Worm (Caenorhabditis elegans) whole organism, late embryonic: ENCODE measurements around the gene acy-2.

Source experiments
- C08G9.2 ChIP-seq: sonication (generic microtip); optimal IDR thresholded peaks from 2 replicates; lab custom pipeline; 2016; ENCODE audit warnings: mild to moderate bottlenecking, missing genetic modification characterization, moderate library complexity, missing compliant biosample characterization
- C38D4.7 ChIP-seq: fragments of 200-800 bp; sonication (Bioruptor generic); optimal IDR thresholded peaks from 2 replicates; lab custom pipeline; 2018; ENCODE audit warnings: mild to moderate bottlenecking, missing genetic modification characterization, moderate library complexity, missing compliant biosample characterization
- F13H6.1 ChIP-seq: sonication (generic microtip); optimal IDR thresholded peaks from 2 replicates; lab custom pipeline; 2016; ENCODE audit warnings: missing genetic modification characterization, missing compliant biosample characterization
- K09A11.1 ChIP-seq: sonication (generic microtip); optimal IDR thresholded peaks from 2 replicates; lab custom pipeline; 2017; ENCODE audit warnings: antibody characterized with exemption, mild to moderate bottlenecking, missing genetic modification characterization, missing compliant biosample characterization; ENCODE audit not compliant: insufficient read depth
- T23F11.4 ChIP-seq: fragments of 200-800 bp; sonication (Bioruptor generic); optimal IDR thresholded peaks from 2 replicates; lab custom pipeline; 2018; ENCODE audit warnings: mild to moderate bottlenecking, missing genetic modification characterization, missing compliant biosample characterization
- Y22D7AL.16 ChIP-seq: sonication (generic microtip); optimal IDR thresholded peaks from 2 replicates; lab custom pipeline; 2016; ENCODE audit warnings: missing genetic modification characterization, missing compliant biosample characterization
- ama-1 ChIP-seq: fragments of 150-350 bp; optimal IDR thresholded peaks from 2 replicates; lab custom pipeline; 2014
- ceh-14 ChIP-seq: sonication (generic microtip); optimal IDR thresholded peaks from 2 replicates; lab custom pipeline; 2016; ENCODE audit warnings: missing genotype, missing genetic modification characterization, missing compliant biosample characterization
- ceh-18 ChIP-seq: sonication (generic microtip); optimal IDR thresholded peaks from 2 replicates; lab custom pipeline; 2016; ENCODE audit warnings: missing genetic modification characterization, missing compliant biosample characterization
- ceh-22 ChIP-seq: sonication (generic microtip); optimal IDR thresholded peaks from 2 replicates; lab custom pipeline; 2017; ENCODE audit warnings: missing biosample characterization, missing genetic modification characterization
- ceh-24 ChIP-seq: sonication (generic microtip); optimal IDR thresholded peaks from 2 replicates; lab custom pipeline; 2016; ENCODE audit warnings: mild to moderate bottlenecking, missing genetic modification characterization, missing compliant biosample characterization
- ceh-30 ChIP-seq: fragments of 150-350 bp; optimal IDR thresholded peaks from 2 replicates; lab custom pipeline; 2014; ENCODE audit warnings: missing biosample characterization, missing genetic modification characterization
- ceh-31 ChIP-seq: sonication (generic microtip); optimal IDR thresholded peaks from 2 replicates; lab custom pipeline; 2016; ENCODE audit warnings: missing genetic modification characterization, missing compliant biosample characterization
- ceh-34 ChIP-seq: sonication (generic microtip); optimal IDR thresholded peaks from 2 replicates; lab custom pipeline; 2016; ENCODE audit warnings: mild to moderate bottlenecking, missing genetic modification characterization, missing compliant biosample characterization
- ceh-45 ChIP-seq: fragments of 200-800 bp; sonication (Bioruptor generic); IDR thresholded peaks from 2 replicates; pipeline ENCODE4 v1.3.6; 2022; ENCODE audit warnings: missing genetic modification reagents, missing genetic modification characterization, missing compliant biosample characterization
- ceh-9 ChIP-seq: sonication (generic microtip); optimal IDR thresholded peaks from 2 replicates; lab custom pipeline; 2016; ENCODE audit warnings: mild to moderate bottlenecking, missing genetic modification characterization, inconsistent platforms, missing compliant biosample characterization
- che-1 ChIP-seq: sonication (generic microtip); optimal IDR thresholded peaks from 2 replicates; lab custom pipeline; 2016; ENCODE audit warnings: mild to moderate bottlenecking, missing genetic modification characterization, missing compliant biosample characterization
- dmd-4 ChIP-seq: sonication (generic microtip); optimal IDR thresholded peaks from 2 replicates; lab custom pipeline; 2016; ENCODE audit warnings: borderline replicate concordance, missing genetic modification characterization, missing compliant biosample characterization
- dve-1 ChIP-seq: sonication (generic microtip); optimal IDR thresholded peaks from 2 replicates; lab custom pipeline; 2017; ENCODE audit warnings: antibody characterized with exemption, mild to moderate bottlenecking, missing genetic modification characterization, missing compliant biosample characterization
- elt-2 ChIP-seq: sonication (generic microtip); optimal IDR thresholded peaks from 2 replicates; lab custom pipeline; 2016; ENCODE audit warnings: missing genetic modification reagents, missing genetic modification characterization, missing compliant biosample characterization
- elt-4 ChIP-seq: sonication (generic microtip); optimal IDR thresholded peaks from 2 replicates; lab custom pipeline; 2016; ENCODE audit warnings: missing genetic modification characterization, missing compliant biosample characterization
- ets-4 ChIP-seq: sonication (generic microtip); optimal IDR thresholded peaks from 2 replicates; lab custom pipeline; 2016; ENCODE audit warnings: missing genetic modification characterization, missing compliant biosample characterization
- fax-1 ChIP-seq: sonication (generic microtip); optimal IDR thresholded peaks from 2 replicates; lab custom pipeline; 2016; ENCODE audit warnings: missing genotype, missing genetic modification characterization, missing compliant biosample characterization
- fkh-10 ChIP-seq: fragments of 150-350 bp; optimal IDR thresholded peaks from 2 replicates; lab custom pipeline; 2014; ENCODE audit warnings: missing biosample characterization, missing genetic modification reagents, missing genetic modification characterization
- gmeb-2 ChIP-seq: sonication (generic microtip); optimal IDR thresholded peaks from 2 replicates; lab custom pipeline; 2016; ENCODE audit warnings: missing genetic modification characterization, inconsistent platforms, missing compliant biosample characterization
- hlh-13 ChIP-seq: fragments of 200-800 bp; sonication (Bioruptor generic); optimal IDR thresholded peaks from 2 replicates; lab custom pipeline; 2018; ENCODE audit warnings: mild to moderate bottlenecking, missing genetic modification characterization, missing compliant biosample characterization
- hlh-15 ChIP-seq: sonication (generic microtip); optimal IDR thresholded peaks from 2 replicates; lab custom pipeline; 2016; ENCODE audit warnings: missing genetic modification characterization, missing compliant biosample characterization
- hlh-30 ChIP-seq: sonication (generic microtip); optimal IDR thresholded peaks from 2 replicates; lab custom pipeline; 2017; ENCODE audit warnings: antibody characterized with exemption, missing genetic modification characterization, missing compliant biosample characterization; ENCODE audit not compliant: insufficient read depth
- hlh-6 ChIP-seq: sonication (generic microtip); optimal IDR thresholded peaks from 2 replicates; lab custom pipeline; 2016; ENCODE audit warnings: missing genotype, missing genetic modification characterization, missing compliant biosample characterization
- hlh-8 ChIP-seq: sonication (generic microtip); optimal IDR thresholded peaks from 2 replicates; lab custom pipeline; 2016; ENCODE audit warnings: missing genotype, missing genetic modification characterization, missing compliant biosample characterization
- lim-6 ChIP-seq: sonication (generic microtip); optimal IDR thresholded peaks from 2 replicates; lab custom pipeline; 2016; ENCODE audit warnings: missing genetic modification characterization, missing compliant biosample characterization
- lin-11 ChIP-seq: fragments of 200-800 bp; sonication (Bioruptor generic); optimal IDR thresholded peaks from 2 replicates; lab custom pipeline; 2018; ENCODE audit warnings: mild to moderate bottlenecking, missing genetic modification characterization, missing compliant biosample characterization
- madf-2 ChIP-seq: sonication (generic microtip); optimal IDR thresholded peaks from 2 replicates; lab custom pipeline; 2017; ENCODE audit warnings: missing genetic modification characterization, missing compliant biosample characterization
- mec-3 ChIP-seq: sonication (generic microtip); optimal IDR thresholded peaks from 2 replicates; lab custom pipeline; 2016; ENCODE audit warnings: borderline replicate concordance, missing genetic modification characterization, missing compliant biosample characterization
- nfya-1 ChIP-seq: sonication (generic microtip); optimal IDR thresholded peaks from 2 replicates; lab custom pipeline; 2017; ENCODE audit warnings: missing genetic modification characterization, mild to moderate bottlenecking, missing compliant biosample characterization, antibody characterized with exemption, moderate library complexity
- nhr-232 ChIP-seq: sonication (generic microtip); optimal IDR thresholded peaks from 2 replicates; lab custom pipeline; 2016; ENCODE audit warnings: missing genetic modification characterization, missing compliant biosample characterization
- odd-2 ChIP-seq: sonication (generic microtip); optimal IDR thresholded peaks from 2 replicates; lab custom pipeline; 2017; ENCODE audit warnings: antibody characterized with exemption, mild to moderate bottlenecking, missing genetic modification characterization, missing compliant biosample characterization
- pax-1 ChIP-seq: fragments of 150-350 bp; optimal IDR thresholded peaks from 2 replicates; lab custom pipeline; 2014; ENCODE audit warnings: missing biosample characterization, missing genetic modification characterization
- pha-2 ChIP-seq: sonication (generic microtip); optimal IDR thresholded peaks from 2 replicates; lab custom pipeline; 2017; ENCODE audit warnings: mild to moderate bottlenecking, missing genetic modification characterization, missing compliant biosample characterization
- pqm-1 ChIP-seq: sonication (generic microtip); optimal IDR thresholded peaks from 2 replicates; lab custom pipeline; 2016; ENCODE audit warnings: missing genetic modification characterization, missing compliant biosample characterization
- pros-1 ChIP-seq: fragments of 150-350 bp; optimal IDR thresholded peaks from 2 replicates; lab custom pipeline; 2014; ENCODE audit warnings: missing biosample characterization, missing genetic modification reagents, missing genetic modification characterization
- ref-2 ChIP-seq: sonication (generic microtip); optimal IDR thresholded peaks from 2 replicates; lab custom pipeline; 2016; ENCODE audit warnings: missing genetic modification characterization, missing compliant biosample characterization
- rnt-1 ChIP-seq: sonication (generic microtip); optimal IDR thresholded peaks from 2 replicates; lab custom pipeline; 2016; ENCODE audit warnings: missing genetic modification characterization, missing compliant biosample characterization
- sdc-2 ChIP-seq: sonication (generic microtip); optimal IDR thresholded peaks from 2 replicates; lab custom pipeline; 2016; ENCODE audit warnings: missing genotype, missing genetic modification characterization, missing compliant biosample characterization
- syd-9 ChIP-seq: sonication (generic microtip); optimal IDR thresholded peaks from 2 replicates; lab custom pipeline; 2016; ENCODE audit warnings: mild to moderate bottlenecking, missing genetic modification characterization, moderate library complexity, missing compliant biosample characterization
- tbx-2 ChIP-seq: sonication (generic microtip); optimal IDR thresholded peaks from 2 replicates; lab custom pipeline; 2016; ENCODE audit warnings: missing genetic modification characterization, missing compliant biosample characterization
- ttx-3 ChIP-seq: sonication (generic microtip); optimal IDR thresholded peaks from 2 replicates; lab custom pipeline; 2016; ENCODE audit warnings: missing genetic modification reagents, missing genetic modification characterization, missing compliant biosample characterization
- unc-3 ChIP-seq, 2 experiments: fragments of 200-800 bp in 1 of 2; sonication (Bioruptor generic) in 1 of 2; sonication (generic microtip) in 1 of 2; conservative IDR thresholded peaks in 1 of 2; optimal IDR thresholded peaks in 1 of 2; 2 replicates each; pipeline versions ENCODE4 v1.3.6 to Lab custom; 2016 to 2022; ENCODE audit warnings: missing compliant biosample characterization in 2 of 2, missing genetic modification characterization in 2 of 2, missing genetic modification reagents in 1 of 2
- unc-86 ChIP-seq: sonication (generic microtip); optimal IDR thresholded peaks from 2 replicates; lab custom pipeline; 2016; ENCODE audit warnings: missing genetic modification characterization, missing compliant biosample characterization
- zip-5 ChIP-seq: sonication (generic microtip); optimal IDR thresholded peaks from 2 replicates; lab custom pipeline; 2016; ENCODE audit warnings: missing genetic modification characterization, missing compliant biosample characterization
- ztf-16 ChIP-seq: sonication (generic microtip); optimal IDR thresholded peaks from 2 replicates; lab custom pipeline; 2017; ENCODE audit warnings: missing genetic modification characterization, missing compliant biosample characterization

Gene acy-2

ce11 chrV:5996114-5996513 is 20.3 kb downstream of the acy-2 start, which contains the start of gene cpg-4:
Gene cpg-4 (plus strand): TSS chrV:5996416.
- TF ChIP-seq ceh-14 (no peak), fax-1 (tag; lab: Kevin White, UChicago) (no peak)
- TF ChIP-seq, all 69 proteins: peak for 0

DNA sequence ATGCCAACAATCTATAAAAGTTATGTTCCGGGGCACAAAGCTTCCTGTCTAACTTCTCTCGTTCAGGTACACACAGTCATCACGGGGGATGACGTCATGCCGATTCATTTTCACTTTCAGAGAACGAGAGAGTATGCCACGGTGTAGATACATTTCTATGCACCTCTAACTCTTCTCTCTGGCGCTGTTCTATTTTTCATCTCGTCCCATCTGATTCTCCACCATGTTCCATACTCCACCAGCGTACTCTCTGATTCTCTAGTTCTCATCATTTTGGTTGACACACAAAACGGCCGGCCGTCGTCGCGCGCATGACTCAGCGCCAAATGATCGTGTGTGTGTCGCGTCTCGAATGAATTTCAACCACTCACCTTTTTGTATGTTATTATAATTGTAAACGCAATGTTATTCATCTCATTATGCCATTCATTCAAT is 24.6 kb downstream of the acy-2 start:
- TF ChIP-seq ceh-22 = no peak
- peak; percentile 10 for TF ChIP-seq ztf-16
- TF ChIP-seq ceh-14 = no peak
- TF ChIP-seq elt-2 (tag; lab: Kevin White, UChicago) = peak; percentile 41
- peak; percentile 73 for TF ChIP-seq F13H6.1 (tag; lab: Kevin White, UChicago)
- peak; percentile 85 for TF ChIP-seq ceh-18
- TF ChIP-seq ceh-31 (tag; lab: Kevin White, UChicago) = peak; percentile 83
- TF ChIP-seq hlh-6 (tag; lab: Kevin White, UChicago) = no peak
- TF ChIP-seq nfya-1 (tag; lab: Kevin White, UChicago) = peak; percentile 72
- peak; percentile 25 for TF ChIP-seq ref-2 (tag; lab: Kevin White, UChicago)
- TF ChIP-seq sdc-2 (tag; lab: Kevin White, UChicago) = no peak
- TF ChIP-seq Y22D7AL.16 (tag; lab: Kevin White, UChicago) = no peak
- no peak for TF ChIP-seq ceh-30 (tag; lab: Kevin White, UChicago)
- TF ChIP-seq lim-6 (tag; lab: Kevin White, UChicago) = no peak
- no peak for TF ChIP-seq elt-4 (tag; lab: Kevin White, UChicago)
- no peak for TF ChIP-seq zip-5 (tag; lab: Kevin White, UChicago)
- no peak for TF ChIP-seq T23F11.4 (GFP tag; lab: Kevin White, UChicago)
- no peak for TF ChIP-seq madf-2 (tag; lab: Kevin White, UChicago)
- TF ChIP-seq fkh-10 (GFP tag; lab: Kevin White, UChicago) = no peak
- TF ChIP-seq tbx-2 (tag; lab: Kevin White, UChicago) = peak; percentile 70
- no peak for TF ChIP-seq unc-86 (tag; lab: Kevin White, UChicago)
- no peak for TF ChIP-seq ama-1
- TF ChIP-seq pros-1 = no peak
- TF ChIP-seq rnt-1 (tag; lab: Kevin White, UChicago) = peak; percentile 39
- TF ChIP-seq pax-1 (tag; lab: Kevin White, UChicago) = peak; percentile 13
- TF ChIP-seq unc-3 (GFP tag; conservative IDR thresholded peaks at IDR 0.05; lab: Robert Waterston, UW) = no peak
- no peak for TF ChIP-seq unc-3 (tag; optimal IDR thresholded peaks at IDR 0.05; lab: Kevin White, UChicago)
- TF ChIP-seq odd-2 (tag; lab: Kevin White, UChicago) = no peak
- no peak for TF ChIP-seq ceh-45
- TF ChIP-seq C08G9.2 (tag; lab: Kevin White, UChicago) = peak; percentile 52
- no peak for TF ChIP-seq hlh-8
- peak; percentile 55 for TF ChIP-seq ets-4 (tag; lab: Kevin White, UChicago)
- peak; percentile 80 for TF ChIP-seq hlh-30
- no peak for TF ChIP-seq C38D4.7 (GFP tag; lab: Kevin White, UChicago)
- TF ChIP-seq pqm-1 (tag; lab: Kevin White, UChicago) = peak; percentile 50
- TF ChIP-seq gmeb-2 (tag; lab: Kevin White, UChicago) = no peak
- TF ChIP-seq mec-3 (tag; lab: Kevin White, UChicago) = no peak
- TF ChIP-seq pha-2 (tag; lab: Kevin White, UChicago) = no peak
- peak; percentile 22 for TF ChIP-seq fax-1 (tag; lab: Kevin White, UChicago)
- TF ChIP-seq dmd-4 (tag; lab: Kevin White, UChicago) = no peak
- TF ChIP-seq lin-11 (tag; lab: Kevin White, UChicago) = no peak
- TF ChIP-seq che-1 (tag; lab: Kevin White, UChicago) = no peak
- TF ChIP-seq syd-9 (tag; lab: Kevin White, UChicago) = no peak
- TF ChIP-seq ceh-9 = no peak
- no peak for TF ChIP-seq hlh-15 (tag; lab: Kevin White, UChicago)
- no peak for TF ChIP-seq ceh-24 (tag; lab: Kevin White, UChicago)
- no peak for TF ChIP-seq ttx-3 (tag; lab: Kevin White, UChicago)
- no peak for TF ChIP-seq hlh-13 (GFP tag; lab: Kevin White, UChicago)
- TF ChIP-seq ceh-34 (tag; lab: Kevin White, UChicago) = peak; percentile 40
- no peak for TF ChIP-seq K09A11.1
- TF ChIP-seq nhr-232 (tag; lab: Kevin White, UChicago) = no peak
- peak; percentile 69 for TF ChIP-seq dve-1
